Worm (Caenorhabditis elegans): Measurements from ENCODE around the gene mrps-9.
A peak's percentile ranks its signal among the peaks of the same experiment; 100 is the strongest.

The mrps-9 gene

ce11 chrIII:8226178-8226577 lies 39.7 kb upstream of the mrps-9 start, which contains the start of gene rfs-1:
Gene rfs-1, plus strand, starts transcription at chrIII:8226478.
- TF ChIP-seq snu-23 (GFP tag; optimal IDR thresholded peaks at IDR 0.05) (no peak), elt-2 (tag; optimal IDR thresholded peaks at IDR 0.05) (no peak), mef-2 (tag; optimal IDR thresholded peaks at IDR 0.05) (no peak), isw-1 (GFP tag; IDR thresholded peaks at IDR 0.05) (no peak), nhr-71 (tag; optimal IDR thresholded peaks at IDR 0.05) (no peak), alr-1 (tag; optimal IDR thresholded peaks at IDR 0.05; ENCODE audit: borderline replicate concordance) (no peak), zag-1 (tag; optimal IDR thresholded peaks at IDR 0.05) (no peak), unc-130 (tag; optimal IDR thresholded peaks at IDR 0.05) (no peak), lin-39 (tag; optimal IDR thresholded peaks at IDR 0.05) (no peak)

ce11 chrIII:8227511-8227910 lies 38.4 kb upstream of the mrps-9 start, which contains the start of gene fbxl-1:
Gene fbxl-1, plus strand, starts transcription at chrIII:8227830.
- TF ChIP-seq vab-15 (tag; optimal IDR thresholded peaks at IDR 0.05) (no peak), tlp-1 (tag; optimal IDR thresholded peaks at IDR 0.05) (no peak), blmp-1 (tag; optimal IDR thresholded peaks at IDR 0.05) (peak; percentile 55), fkh-8 (tag; optimal IDR thresholded peaks at IDR 0.05) (peak; percentile 96), efl-1 (optimal IDR thresholded peaks at IDR 0.05) (peak; percentile 68 to 70), efl-1 (GFP tag; optimal IDR thresholded peaks at IDR 0.05 in 1 of 2) (peak; percentile 48 to 97), jun-1 (tag; optimal IDR thresholded peaks at IDR 0.05) (peak; percentile 47), nhr-71 (tag; optimal IDR thresholded peaks at IDR 0.05) (peak; percentile 94), nhr-20 (tag; optimal IDR thresholded peaks at IDR 0.05) (peak; percentile 88), irx-1 (tag; optimal IDR thresholded peaks at IDR 0.05) (peak; percentile 29), nhr-77 (tag; optimal IDR thresholded peaks at IDR 0.05) (peak; percentile 71), nhr-76 (tag; optimal IDR thresholded peaks at IDR 0.05) (no peak), zag-1 (tag; optimal IDR thresholded peaks at IDR 0.05) (no peak), lin-35 (GFP tag; optimal IDR thresholded peaks at IDR 0.05) (peak; percentile 63 to 82), pqm-1 (tag; optimal IDR thresholded peaks at IDR 0.05) (no peak), nhr-90 (tag; optimal IDR thresholded peaks at IDR 0.05; ENCODE audit: poor library complexity) (peak; percentile 32), lin-15B (tag; optimal IDR thresholded peaks at IDR 0.05) (no peak), aly-2 (tag; optimal IDR thresholded peaks at IDR 0.05) (no peak), alr-1 (tag; optimal IDR thresholded peaks at IDR 0.05; ENCODE audit: borderline replicate concordance) (no peak), egl-13 (tag; optimal IDR thresholded peaks at IDR 0.05) (peak; percentile 76), C04F5.9 (tag; optimal IDR thresholded peaks at IDR 0.05) (no peak), lin-39 (tag; optimal IDR thresholded peaks at IDR 0.05) (no peak), ets-5 (GFP tag; IDR thresholded peaks at IDR 0.05) (no peak), nhr-11 (tag; optimal IDR thresholded peaks at IDR 0.05) (no peak), ceh-8 (GFP tag; optimal IDR thresholded peaks at IDR 0.05) (peak; percentile 29), skn-1 (tag; optimal IDR thresholded peaks at IDR 0.05) (peak; percentile 65), xbp-1 (tag; optimal IDR thresholded peaks at IDR 0.05) (peak; percentile 73), ztf-11 (tag; optimal IDR thresholded peaks at IDR 0.05) (peak in 1 of 2 experiments; percentile 73), fkh-4 (tag; optimal IDR thresholded peaks at IDR 0.05; ENCODE audit: borderline replicate concordance) (no peak), lsy-2 (tag; optimal IDR thresholded peaks at IDR 0.05) (peak; percentile 75 to 88), nhr-47 (tag; optimal IDR thresholded peaks at IDR 0.05) (peak; percentile 85), ceh-90 (tag; optimal IDR thresholded peaks at IDR 0.05) (no peak), sptf-1 (tag; optimal IDR thresholded peaks at IDR 0.05) (no peak), fkh-10 (GFP tag; optimal IDR thresholded peaks at IDR 0.05) (peak; percentile 21), egl-27 (tag; optimal IDR thresholded peaks at IDR 0.05) (no peak), nhr-12 (tag; optimal IDR thresholded peaks at IDR 0.05) (no peak), tbx-2 (tag; optimal IDR thresholded peaks at IDR 0.05) (peak; percentile 81), unc-30 (tag; optimal IDR thresholded peaks at IDR 0.05) (no peak), pax-3 (tag; optimal IDR thresholded peaks at IDR 0.05) (peak; percentile 64), C16A3.4 (tag; optimal IDR thresholded peaks at IDR 0.05) (peak; percentile 82), mdl-1 (tag; optimal IDR thresholded peaks at IDR 0.05) (peak in 1 of 2 experiments; percentile 93), unc-62 (GFP tag; optimal IDR thresholded peaks at IDR 0.05) (no peak), mef-2 (tag; optimal IDR thresholded peaks at IDR 0.05) (peak; percentile 58), hlh-4 (tag; optimal IDR thresholded peaks at IDR 0.05) (no peak), unc-86 (tag; optimal IDR thresholded peaks at IDR 0.05) (peak; percentile 96), unc-130 (tag; optimal IDR thresholded peaks at IDR 0.05) (peak; percentile 56), lin-14 (GFP tag; optimal IDR thresholded peaks at IDR 0.05) (peak; percentile 99), rnt-1 (tag; optimal IDR thresholded peaks at IDR 0.05) (peak; percentile 82)
